Worm (Caenorhabditis elegans) whole organism, young adult: ENCODE results near the gene cyp-33C12.

Experiments used
- B0035.1 ChIP-seq: sonication (generic microtip); optimal IDR thresholded peaks from 2 replicates; lab custom pipeline; 2016; ENCODE audit warnings: missing genetic modification characterization, mild to moderate bottlenecking, missing compliant biosample characterization, missing genotype, missing genetic modification reagents
- C17E4.6 ChIP-seq: fragments of 200-800 bp; sonication (Bioruptor generic); IDR thresholded peaks from 2 replicates; pipeline ENCODE4 v1.3.6; 2022; ENCODE audit warnings: missing genetic modification reagents, missing genetic modification characterization, missing compliant biosample characterization
- F10E7.11 ChIP-seq: sonication (generic microtip); optimal IDR thresholded peaks from 2 replicates; lab custom pipeline; 2017; ENCODE audit warnings: mild to moderate bottlenecking, missing genetic modification characterization, moderate library complexity, missing compliant biosample characterization
- F39B2.1 ChIP-seq: fragments of 200-800 bp; sonication (Bioruptor generic); IDR thresholded peaks from 2 replicates; pipeline ENCODE4 v1.3.6; 2022; ENCODE audit warnings: missing genetic modification reagents, missing genetic modification characterization, missing compliant biosample characterization
- F49E8.2 ChIP-seq: sonication (generic microtip); optimal IDR thresholded peaks from 3 replicates; lab custom pipeline; 2017; ENCODE audit warnings: missing genetic modification characterization, mild to moderate bottlenecking, missing compliant biosample characterization, antibody characterized with exemption, moderate library complexity; ENCODE audit not compliant: insufficient read depth
- F52B5.7 ChIP-seq: sonication (generic microtip); optimal IDR thresholded peaks from 2 replicates; lab custom pipeline; 2016; ENCODE audit warnings: mild to moderate bottlenecking, missing genetic modification characterization, missing compliant biosample characterization
- K11D2.4 ChIP-seq: fragments of 200-800 bp; sonication (Bioruptor generic); IDR thresholded peaks from 2 replicates; pipeline ENCODE4 v1.3.6; 2022; ENCODE audit warnings: missing genetic modification reagents, missing genetic modification characterization, missing compliant biosample characterization
- Y67H2A.10 ChIP-seq: fragments of 200-800 bp; sonication (Bioruptor generic); conservative IDR thresholded peaks from 2 replicates; pipeline ENCODE4 v1.3.6; 2022; ENCODE audit warnings: missing genetic modification reagents, missing genetic modification characterization, missing compliant biosample characterization
- Y79H2A.3 ChIP-seq: fragments of 200-800 bp; sonication (Bioruptor generic); conservative IDR thresholded peaks from 2 replicates; pipeline ENCODE4 v1.3.6; 2022; ENCODE audit warnings: missing genetic modification reagents, missing genetic modification characterization, missing compliant biosample characterization
- Y95B8A.8 ChIP-seq: fragments of 200-800 bp; sonication (Bioruptor generic); IDR thresholded peaks from 2 replicates; pipeline ENCODE4 v1.3.6; 2022; ENCODE audit warnings: missing genetic modification reagents, missing genetic modification characterization, missing compliant biosample characterization
- aptf-3 ChIP-seq: fragments of 200-800 bp; sonication (Bioruptor generic); IDR thresholded peaks from 2 replicates; pipeline ENCODE4 v1.3.6; 2022; ENCODE audit warnings: missing genetic modification characterization, missing compliant biosample characterization
- athp-1 ChIP-seq: sonication (generic microtip); optimal IDR thresholded peaks from 2 replicates; lab custom pipeline; 2017; ENCODE audit warnings: mild to moderate bottlenecking, missing genetic modification characterization, missing compliant biosample characterization
- attf-5 ChIP-seq: fragments of 200-800 bp; sonication (Bioruptor generic); optimal IDR thresholded peaks from 2 replicates; lab custom pipeline; 2018; ENCODE audit warnings: mild to moderate bottlenecking, missing genetic modification characterization, missing compliant biosample characterization
- attf-6 ChIP-seq: fragments of 200-800 bp; sonication (Bioruptor generic); IDR thresholded peaks from 2 replicates; pipeline ENCODE4 v1.3.6; 2022; ENCODE audit warnings: missing genetic modification reagents, missing genetic modification characterization, missing compliant biosample characterization
- cebp-1 ChIP-seq, 2 experiments: fragments of 200-800 bp in 1 of 2; sonication (Bioruptor generic) in 1 of 2; sonication (generic microtip) in 1 of 2; IDR thresholded peaks in 1 of 2; optimal IDR thresholded peaks in 1 of 2; 2 replicates each; pipeline versions ENCODE4 v1.3.6 to Lab custom; 2017 to 2022; ENCODE audit warnings: missing compliant biosample characterization in 2 of 2, missing genetic modification characterization in 2 of 2, mild to moderate bottlenecking in 1 of 2, missing genetic modification reagents in 1 of 2, moderate library complexity in 1 of 2
- cebp-2 ChIP-seq: fragments of 200-800 bp; sonication (Bioruptor generic); IDR thresholded peaks from 2 replicates; pipeline ENCODE4 v1.3.6; 2022; ENCODE audit warnings: missing genetic modification characterization, missing compliant biosample characterization
- ceh-27 ChIP-seq: fragments of 200-800 bp; sonication (Bioruptor generic); optimal IDR thresholded peaks from 2 replicates; lab custom pipeline; 2018; ENCODE audit warnings: mild to moderate bottlenecking, missing genetic modification characterization, moderate library complexity, missing compliant biosample characterization
- ceh-91 ChIP-seq: fragments of 200-800 bp; sonication (Bioruptor generic); IDR thresholded peaks from 2 replicates; pipeline ENCODE4 v1.3.6; 2022; ENCODE audit warnings: missing genetic modification reagents, missing genetic modification characterization, missing compliant biosample characterization
- ets-4 ChIP-seq: fragments of 200-800 bp; sonication (Bioruptor generic); optimal IDR thresholded peaks from 2 replicates; lab custom pipeline; 2018; ENCODE audit warnings: mild to moderate bottlenecking, missing genetic modification characterization, missing compliant biosample characterization
- fkh-3 ChIP-seq: sonication (generic microtip); optimal IDR thresholded peaks from 2 replicates; lab custom pipeline; 2016; ENCODE audit warnings: mild to moderate bottlenecking, missing genetic modification characterization, missing compliant biosample characterization
- hmg-1.2 ChIP-seq: fragments of 200-800 bp; sonication (Bioruptor generic); IDR thresholded peaks from 2 replicates; pipeline ENCODE4 v1.3.6; 2022; ENCODE audit warnings: missing genetic modification reagents, missing genetic modification characterization, missing compliant biosample characterization
- lag-1 ChIP-seq: fragments of 200-800 bp; sonication (Bioruptor generic); IDR thresholded peaks from 2 replicates; pipeline ENCODE4 v1.3.6; 2022; ENCODE audit warnings: missing genetic modification reagents, missing genetic modification characterization, missing compliant biosample characterization
- let-526 ChIP-seq: fragments of 200-800 bp; sonication (Bioruptor generic); IDR thresholded peaks from 2 replicates; pipeline ENCODE4 v1.3.6; 2022; ENCODE audit warnings: missing genetic modification reagents, missing genetic modification characterization, missing compliant biosample characterization
- lin-35 ChIP-seq, 3 experiments: fragments of 150-350 bp in 2 of 3; sonication (generic microtip) in 1 of 3; optimal IDR thresholded peaks; 2 replicates each; lab custom pipeline; 2014 to 2018; ENCODE audit warnings: missing biosample characterization in 3 of 3, missing genetic modification characterization in 3 of 3, missing genetic modification reagents in 3 of 3
- lir-1 ChIP-seq: fragments of 200-800 bp; sonication (Bioruptor generic); conservative IDR thresholded peaks from 2 replicates; pipeline ENCODE4 v1.3.6; 2022; ENCODE audit warnings: missing genetic modification reagents, missing genetic modification characterization, missing compliant biosample characterization
- madf-6 ChIP-seq: fragments of 200-800 bp; sonication (Bioruptor generic); IDR thresholded peaks from 2 replicates; pipeline ENCODE4 v1.3.6; 2022; ENCODE audit warnings: missing genetic modification reagents, missing genetic modification characterization, missing compliant biosample characterization
- nhr-80 ChIP-seq: sonication (generic microtip); optimal IDR thresholded peaks from 2 replicates; lab custom pipeline; 2016; ENCODE audit warnings: missing genetic modification characterization, missing compliant biosample characterization
- pha-4 ChIP-seq: fragments of 150-350 bp; sonication (generic microtip); optimal IDR thresholded peaks from 2 replicates; lab custom pipeline; 2014; ENCODE audit warnings: missing biosample characterization, missing genetic modification reagents, missing genetic modification characterization
- rcor-1 ChIP-seq: fragments of 200-800 bp; sonication (Bioruptor generic); IDR thresholded peaks from 2 replicates; pipeline ENCODE4 v1.3.6; 2022; ENCODE audit warnings: missing genetic modification reagents, missing genetic modification characterization, missing compliant biosample characterization
- sdz-38 ChIP-seq: sonication (generic microtip); optimal IDR thresholded peaks from 2 replicates; lab custom pipeline; 2016; ENCODE audit warnings: missing genotype, missing genetic modification characterization, missing compliant biosample characterization
- sea-2 ChIP-seq: fragments of 200-800 bp; sonication (Bioruptor generic); IDR thresholded peaks from 2 replicates; pipeline ENCODE4 v1.3.6; 2022; ENCODE audit warnings: missing genetic modification characterization, missing compliant biosample characterization
- tbp1 ChIP-seq: fragments of 200-800 bp; sonication (Bioruptor generic); optimal IDR thresholded peaks from 2 replicates; lab custom pipeline; 2018; ENCODE audit warnings: mild to moderate bottlenecking, missing genetic modification characterization, missing compliant biosample characterization
- tlf-1 ChIP-seq: fragments of 200-800 bp; sonication (Bioruptor generic); optimal IDR thresholded peaks from 2 replicates; lab custom pipeline; 2018; ENCODE audit warnings: mild to moderate bottlenecking, missing genetic modification characterization, missing compliant biosample characterization
- ztf-22 ChIP-seq: fragments of 200-800 bp; sonication (Bioruptor generic); optimal IDR thresholded peaks from 2 replicates; lab custom pipeline; 2018; ENCODE audit warnings: mild to moderate bottlenecking, missing genetic modification characterization, moderate library complexity, missing compliant biosample characterization

Gene cyp-33C12

DNA sequence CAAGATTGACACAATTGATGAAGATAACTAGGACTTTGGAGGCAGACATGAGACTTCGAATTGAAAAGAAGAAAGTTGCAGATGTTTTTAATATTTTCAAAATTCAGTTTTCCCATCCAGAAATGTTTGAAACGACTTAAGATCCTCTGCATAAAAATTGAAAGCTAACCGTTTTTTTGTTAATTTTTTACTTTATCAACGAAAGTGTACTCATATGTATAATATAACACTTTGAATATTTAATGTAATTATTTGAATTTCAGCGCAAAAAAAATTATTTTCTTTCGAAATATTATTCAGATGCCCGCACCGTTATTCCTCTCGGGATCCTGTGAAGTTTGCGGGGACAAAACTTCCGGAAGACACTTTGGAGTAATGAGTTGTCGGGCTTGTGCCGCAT is 22.7 kb upstream of the cyp-33C12 start, which contains the start of gene nhr-18:
nhr-18 (plus strand) TSS at position 301 of the 400 bp plus-strand sequence.
- TF ChIP-seq aptf-3 (GFP tag; lab: Robert Waterston, UW) (no peak), cebp-2 (GFP tag; lab: Robert Waterston, UW) (no peak), Y95B8A.8 (no peak)

DNA sequence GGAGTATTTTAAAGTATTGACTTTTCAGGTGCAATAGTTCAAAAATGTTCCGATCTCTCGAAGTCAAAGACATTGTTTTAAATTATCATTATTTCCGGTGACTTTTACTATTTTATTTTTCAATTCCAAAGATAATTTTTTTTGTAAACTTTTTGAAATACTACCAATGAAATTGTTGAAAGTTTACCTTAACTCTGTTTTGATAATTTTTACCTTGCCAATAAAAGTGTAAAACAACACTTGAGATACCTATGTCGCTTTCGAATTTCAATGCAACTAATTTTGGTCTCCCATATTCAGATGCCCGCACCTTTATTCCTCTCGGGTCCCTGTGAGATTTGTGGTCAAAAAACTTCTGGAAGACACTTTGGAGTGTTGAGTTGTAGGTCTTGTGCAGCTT is 20.9 kb upstream of the cyp-33C12 start, which contains the start of gene nhr-103:
nhr-103 (plus strand) TSS at position 301 of the 400 bp plus-strand sequence.
- no peak for TF ChIP-seq ceh-91 (GFP tag; lab: Robert Waterston, UW)
- TF ChIP-seq F39B2.1 (GFP tag; lab: Robert Waterston, UW), result no peak
- TF ChIP-seq F10E7.11 (tag; lab: Kevin White, UChicago), result no peak

DNA sequence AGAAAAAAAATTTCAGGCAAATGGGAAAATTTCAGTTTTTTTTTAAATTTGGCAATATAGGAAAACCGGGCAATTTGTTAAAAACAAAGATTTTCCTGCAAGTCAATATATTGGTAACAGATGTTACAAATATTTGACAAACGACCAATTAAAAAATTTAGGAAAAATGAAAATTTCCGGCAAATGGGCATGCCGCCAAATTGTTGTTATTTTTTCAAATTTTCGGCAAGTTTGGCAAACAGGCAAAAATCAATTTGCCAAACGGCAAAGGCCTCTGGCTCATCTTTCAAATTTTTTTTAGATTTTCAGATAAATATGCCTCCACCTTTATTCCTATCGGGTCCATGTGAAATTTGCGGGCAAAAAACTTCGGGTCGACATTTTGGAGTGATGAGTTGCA is 17.6 kb upstream of the cyp-33C12 start, which contains the start of gene nhr-128:
nhr-128 (plus strand) TSS at position 301 of the 400 bp plus-strand sequence.
- TF ChIP-seq F49E8.2 (tag; lab: Kevin White, UChicago) (no peak), tlf-1 (GFP tag; lab: Kevin White, UChicago) (no peak), F52B5.7 (tag; lab: Kevin White, UChicago) (no peak), attf-6 (GFP tag; lab: Robert Waterston, UW) (no peak), tbp1 (no peak)
- TF ChIP-seq, all 124 proteins: peak for 0

DNA sequence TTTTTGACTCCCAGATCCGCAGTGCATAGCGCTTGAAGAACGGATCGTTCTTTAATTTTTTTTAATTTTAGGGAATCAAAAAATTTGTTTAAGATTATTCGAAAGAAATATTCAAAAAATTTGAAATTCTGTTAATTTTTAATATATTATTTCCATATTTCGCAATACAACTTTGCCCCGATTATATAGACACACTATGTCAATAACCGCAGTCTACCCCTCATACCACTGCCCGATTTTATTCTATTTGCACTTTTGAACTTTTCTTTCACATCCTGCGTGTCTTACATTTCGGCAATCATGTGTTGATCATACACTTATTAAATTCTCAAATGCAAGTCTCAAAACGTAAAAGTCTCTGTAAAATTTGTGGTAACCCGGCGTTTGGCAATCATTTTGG is 14.6 kb upstream of the cyp-33C12 start, which contains the start of gene nhr-56:
nhr-56 (plus strand) TSS at position 202 of the 400 bp plus-strand sequence.
- TF ChIP-seq cebp-1 (GFP tag; IDR thresholded peaks at IDR 0.05; lab: Robert Waterston, UW), result peak; percentile 94
- peak; percentile 98 for TF ChIP-seq cebp-1 (tag; optimal IDR thresholded peaks at IDR 0.05; lab: Kevin White, UChicago)
- peak; percentile 23; the same call in 1 of the 2 replicates for TF ChIP-seq hmg-1.2
- TF ChIP-seq nhr-80 (tag; lab: Kevin White, UChicago), result peak; percentile 68
- no peak for TF ChIP-seq cebp-2 (GFP tag; lab: Robert Waterston, UW)
- TF ChIP-seq attf-5 (GFP tag; lab: Kevin White, UChicago), result peak; percentile 91
- TF ChIP-seq ceh-27, result peak; percentile 17
- no peak for TF ChIP-seq fkh-3 (tag; lab: Kevin White, UChicago)

DNA sequence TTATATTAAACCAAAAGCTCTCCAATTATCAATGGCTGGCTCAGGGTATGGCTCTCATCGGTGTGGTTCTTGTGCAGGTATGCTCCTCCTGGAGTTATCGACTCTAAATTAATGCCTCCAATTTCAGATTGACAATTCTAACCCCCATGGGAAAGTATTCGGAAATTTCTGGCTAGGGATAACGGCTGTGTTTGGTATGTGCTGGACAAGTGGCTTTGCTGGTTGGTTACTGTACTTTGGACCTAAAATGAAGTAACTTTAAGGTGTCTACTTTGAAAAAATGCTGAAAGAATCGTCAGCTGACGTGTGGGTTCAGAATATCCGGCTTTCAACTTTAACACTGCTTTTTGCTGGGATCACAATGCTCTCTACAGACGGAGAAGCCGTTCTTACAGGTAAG is 12.7 kb upstream of the cyp-33C12 start:
- TF ChIP-seq C17E4.6 (GFP tag; lab: Robert Waterston, UW), result no peak
- no peak for TF ChIP-seq tbp1
- TF ChIP-seq let-526 (GFP tag; lab: Robert Waterston, UW), result no peak
- TF ChIP-seq madf-6, result no peak
- no peak for TF ChIP-seq lag-1
- no peak for TF ChIP-seq sea-2 (GFP tag; lab: Robert Waterston, UW)
- no peak for TF ChIP-seq F39B2.1 (GFP tag; lab: Robert Waterston, UW)
- TF ChIP-seq pha-4 (tag; lab: Kevin White, UChicago), result no peak
- no peak for TF ChIP-seq Y79H2A.3
- TF ChIP-seq B0035.1 (tag; lab: Kevin White, UChicago), result no peak
- TF ChIP-seq Y67H2A.10 (GFP tag; lab: Robert Waterston, UW), result no peak
- TF ChIP-seq F49E8.2 (tag; lab: Kevin White, UChicago), result no peak
- TF ChIP-seq ztf-22 (GFP tag; lab: Kevin White, UChicago), result no peak
- TF ChIP-seq athp-1 (tag; lab: Kevin White, UChicago), result no peak
- TF ChIP-seq rcor-1 (GFP tag; lab: Robert Waterston, UW), result no peak
- no peak for TF ChIP-seq ets-4 (GFP tag; lab: Kevin White, UChicago)
- no peak for TF ChIP-seq K11D2.4 (GFP tag; lab: Robert Waterston, UW)
- no peak for TF ChIP-seq sdz-38 (tag; lab: Kevin White, UChicago)
- TF ChIP-seq lir-1 (GFP tag; lab: Robert Waterston, UW), result no peak
- no peak for TF ChIP-seq lin-35 (GFP tag; optimal IDR thresholded peaks at IDR 0.05; lab: Kevin White, UChicago)
- TF ChIP-seq, all 124 proteins: peak for 0
